Fruit fly (Drosophila melanogaster): ENCODE data around the gene REPTOR-BP.

- TF ChIP-seq spab (GFP tag; optimal IDR thresholded peaks at IDR 0.05) = no peak
- no peak for TF ChIP-seq Hr39 (GFP tag; optimal IDR thresholded peaks at IDR 0.05)
- no peak for TF ChIP-seq Smox (GFP tag; optimal IDR thresholded peaks at IDR 0.05)
- TF ChIP-seq cyc (GFP tag; optimal IDR thresholded peaks at IDR 0.05) = no peak
- no peak for TF ChIP-seq CG16779 (tag; optimal IDR thresholded peaks at IDR 0.05)
- TF ChIP-seq OdsH (GFP tag; optimal IDR thresholded peaks at IDR 0.05) = no peak
- TF ChIP-seq CG6792 (GFP tag; optimal IDR thresholded peaks at IDR 0.05) = no peak
- TF ChIP-seq Blimp-1 (GFP tag; optimal IDR thresholded peaks at IDR 0.05) = no peak
- no peak for TF ChIP-seq CG31627 (GFP tag; optimal IDR thresholded peaks at IDR 0.05)
- TF ChIP-seq Met (GFP tag; optimal IDR thresholded peaks at IDR 0.05) = no peak
- no peak for TF ChIP-seq CG1621 (tag; optimal IDR thresholded peaks at IDR 0.05)
- TF ChIP-seq CG10631 (GFP tag; optimal IDR thresholded peaks at IDR 0.05) = no peak
- no peak for TF ChIP-seq fkh (GFP tag; optimal IDR thresholded peaks at IDR 0.05)
Observed at dm6 chr2L:10232152-10232816, 31.6 kb upstream of the REPTOR-BP start, which contains the start of gene eEF1delta.
